Worm (Caenorhabditis elegans): ENCODE data around the gene gex-4.

gex-4 gene

DNA sequence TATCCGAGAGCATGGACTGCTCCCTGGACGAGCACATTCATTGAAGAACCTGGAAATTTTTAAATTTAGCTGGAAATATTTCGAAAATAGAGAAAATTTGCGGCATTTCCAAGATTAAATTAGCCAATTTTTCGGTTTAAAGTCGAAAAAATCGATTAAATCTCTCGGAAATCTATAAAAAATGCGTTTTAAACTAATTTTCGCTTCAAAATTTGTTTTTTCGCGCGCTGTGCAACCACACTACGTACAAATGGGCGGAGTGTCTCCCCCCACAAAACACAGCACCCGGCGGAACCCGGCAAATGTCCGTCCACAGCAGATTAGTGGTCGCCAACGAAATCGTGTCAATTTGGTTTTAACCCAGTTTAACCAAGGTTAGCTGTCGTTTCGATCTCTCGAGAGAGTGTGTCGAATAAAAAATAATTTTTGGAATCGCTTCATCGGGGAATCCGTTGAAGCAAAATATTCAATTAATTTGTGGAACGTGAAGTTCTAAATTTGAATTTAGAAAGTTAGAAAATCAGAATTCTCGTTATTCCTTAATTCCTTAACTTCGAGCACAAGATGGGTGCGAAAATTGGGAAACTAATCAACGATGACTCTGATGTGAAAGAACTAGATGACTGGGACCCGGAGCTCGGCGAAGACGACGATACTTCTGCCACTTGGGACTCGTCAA is 31.8 kb upstream of the gex-4 start, which contains the start of the genes tim-1 and Y75B8A.23 (continued):
- TF ChIP-seq aptf-2 (GFP tag; conservative IDR thresholded peaks at IDR 0.05) (peak; percentile 87), dox-1 (GFP tag; IDR thresholded peaks at IDR 0.05) (peak; percentile 97), Y56A3A.18 (GFP tag; IDR thresholded peaks at IDR 0.05) (peak; percentile 93)

DNA sequence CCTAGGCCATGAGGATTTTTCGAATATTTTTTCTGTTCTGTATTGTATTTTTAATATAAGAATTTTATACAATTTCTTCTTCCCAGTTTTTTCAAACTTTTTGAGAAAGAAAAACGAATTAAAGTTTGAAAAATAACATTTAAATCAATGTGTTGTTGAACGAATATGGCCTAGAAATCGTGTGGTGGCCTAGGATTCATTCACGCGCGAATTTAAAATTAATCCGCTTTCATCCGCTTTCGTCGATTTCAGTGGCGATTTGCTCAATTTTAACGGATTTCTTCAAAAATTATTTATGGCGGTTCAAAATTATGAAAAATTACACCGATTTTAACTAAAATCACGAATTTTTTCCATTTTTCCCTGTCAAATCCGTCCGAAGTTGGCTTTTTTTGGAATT is 28.9 kb upstream of the gex-4 start:
- TF ChIP-seq efl-1 (GFP tag; optimal IDR thresholded peaks at IDR 0.05) (no peak), F37B4.10 (GFP tag; IDR thresholded peaks at IDR 0.05) (no peak), ztf-25 (GFP tag; IDR thresholded peaks at IDR 0.05) (no peak), ztf-6 (GFP tag; IDR thresholded peaks at IDR 0.05) (no peak), mel-28 (tag; optimal IDR thresholded peaks at IDR 0.05; ENCODE audit: borderline replicate concordance) (no peak)

DNA sequence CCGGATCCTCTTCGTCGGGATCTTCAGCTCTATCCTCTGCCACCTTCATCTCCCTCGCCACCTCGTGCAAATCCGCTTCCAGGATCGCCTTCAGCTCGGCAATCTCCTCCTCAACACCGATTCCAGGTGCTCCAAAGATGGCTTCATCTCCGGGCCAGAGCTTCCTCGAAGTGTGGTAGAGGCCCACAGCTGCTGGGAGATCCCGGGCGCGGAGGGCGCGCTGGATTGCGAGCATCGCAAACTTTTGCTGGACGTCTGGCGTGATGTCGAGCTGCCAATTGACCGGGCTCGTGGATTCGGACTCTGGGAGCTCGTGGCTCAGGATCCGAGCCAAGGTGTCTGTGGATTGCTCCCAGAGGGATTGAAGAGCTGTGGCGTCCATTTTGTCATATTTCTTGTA is 27.1 kb upstream of the gex-4 start:
- TF ChIP-seq bed-1 (GFP tag; IDR thresholded peaks at IDR 0.05) (no peak), madf-8 (GFP tag; conservative IDR thresholded peaks at IDR 0.05) (no peak), dox-1 (GFP tag; IDR thresholded peaks at IDR 0.05) (0 out of 2 replicates have a peak, but pooled peaks have one; percentile 9), egrh-3 (GFP tag; IDR thresholded peaks at IDR 0.05) (peak; percentile 88; the same call in 1 of the 2 replicates), tbx-9 (tag; optimal IDR thresholded peaks at IDR 0.05; ENCODE audit: borderline replicate concordance) (no peak), unc-130 (GFP tag; optimal IDR thresholded peaks at IDR 0.05) (no peak), zfh-2 (GFP tag; conservative IDR thresholded peaks at IDR 0.05) (peak; percentile 92)

DNA sequence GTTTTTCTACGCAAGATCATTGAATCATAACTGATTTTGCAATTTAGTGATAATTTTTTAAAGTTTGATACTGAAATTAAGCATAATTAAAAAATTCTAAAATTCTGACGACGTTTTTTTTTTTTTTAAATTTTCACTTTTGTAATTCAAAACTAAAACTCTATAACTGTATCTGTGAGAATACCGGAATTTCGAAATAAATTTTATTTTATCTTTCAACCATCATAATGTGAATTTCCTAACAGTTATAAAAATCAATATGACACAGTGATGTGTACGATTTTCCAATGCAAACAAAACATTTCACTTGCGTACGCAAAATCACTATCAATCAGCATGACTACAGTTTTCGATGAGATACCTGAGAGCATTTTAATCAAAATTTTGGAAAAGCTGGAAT is 17.5 kb upstream of the gex-4 start, which contains the start of the genes grl-15 and fbxa-89:
grl-15 (minus strand) TSS at position 101 of the 400 bp plus-strand sequence.
fbxa-89 (plus strand) TSS at position 271 of the 400 bp plus-strand sequence.
- TF ChIP-seq atf-7 (tag; optimal IDR thresholded peaks at IDR 0.05) (no peak), nhr-80 (tag; optimal IDR thresholded peaks at IDR 0.05) (peak; percentile 29)

DNA sequence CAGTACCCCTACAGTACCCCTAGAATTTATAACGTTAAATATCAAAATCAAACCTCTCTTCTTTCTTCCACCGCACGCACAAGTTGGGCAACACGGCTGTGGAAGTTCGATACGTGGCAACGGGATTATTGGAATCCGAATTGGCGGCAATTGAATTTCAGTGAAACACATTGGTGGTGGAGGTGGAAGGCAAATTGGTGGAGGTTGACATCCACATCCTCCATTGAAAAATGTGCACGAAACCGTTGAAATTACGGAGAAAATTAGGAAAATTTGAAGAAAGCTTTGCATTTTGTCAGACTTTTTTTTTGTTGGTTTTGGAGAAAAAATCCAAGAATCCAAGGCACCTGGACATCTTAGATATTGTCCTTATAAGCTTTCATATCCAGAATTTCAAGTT is 16.9 kb upstream of the gex-4 start:
- no peak for TF ChIP-seq ccch-3 (GFP tag; optimal IDR thresholded peaks at IDR 0.05)
- TF ChIP-seq C17E4.6 (GFP tag; IDR thresholded peaks at IDR 0.05), result no peak
- TF ChIP-seq egl-44 (GFP tag; IDR thresholded peaks at IDR 0.05), result no peak
- no peak for TF ChIP-seq nhr-179 (tag; optimal IDR thresholded peaks at IDR 0.05)
- no peak for TF ChIP-seq nhr-120 (GFP tag; IDR thresholded peaks at IDR 0.05)
- TF ChIP-seq lsy-27 (tag; optimal IDR thresholded peaks at IDR 0.05; ENCODE audit: borderline replicate concordance, insufficient read depth), result no peak
- no peak for TF ChIP-seq nhr-80 (tag; optimal IDR thresholded peaks at IDR 0.05)

ce11 chrIII:12233493-12233892 is 15.1 kb upstream of the gex-4 start:
- no peak for TF ChIP-seq F39B2.1 (GFP tag; IDR thresholded peaks at IDR 0.05)
- no peak for TF ChIP-seq aptf-2 (GFP tag; conservative IDR thresholded peaks at IDR 0.05)

DNA sequence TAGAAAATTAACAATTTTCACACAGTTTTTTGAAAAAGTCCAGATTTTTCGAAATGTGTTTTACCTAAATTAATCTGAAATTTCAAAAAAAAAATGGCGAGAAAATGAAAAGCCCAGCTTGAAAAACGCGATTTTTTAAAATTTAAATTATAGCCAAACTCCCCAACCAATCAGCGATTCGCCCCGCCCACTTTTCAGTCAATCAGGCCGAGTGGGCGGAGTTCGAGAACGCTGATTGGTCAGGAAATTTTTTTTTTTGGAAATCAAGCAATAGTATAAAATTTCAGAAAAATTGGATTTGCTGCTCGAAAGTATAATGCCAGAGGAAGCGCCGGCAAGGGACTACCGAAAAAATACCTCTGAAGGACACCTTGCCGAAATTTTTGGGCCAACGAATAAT is 13.1 kb upstream of the gex-4 start:
- TF ChIP-seq Y56A3A.18 (GFP tag; IDR thresholded peaks at IDR 0.05) (no peak), nfyb-1 (GFP tag; IDR thresholded peaks at IDR 0.05) (peak; percentile 69; the same call in 1 of the 2 replicates), rec-8 (tag; optimal IDR thresholded peaks at IDR 0.05) (no peak), let-607 (tag; optimal IDR thresholded peaks at IDR 0.05) (no peak), lin-54 (GFP tag; optimal IDR thresholded peaks at IDR 0.05) (no peak), B0019.2 (GFP tag; conservative IDR thresholded peaks at IDR 0.05) (no peak), akir-1 (GFP tag; optimal IDR thresholded peaks at IDR 0.05) (no peak), K12H6.12 (tag; optimal IDR thresholded peaks at IDR 0.05) (no peak)

Measured in whole organism, young adult.